Worm (Caenorhabditis elegans): ENCODE measurements around the gene Y76B12C.4.

Gene Y76B12C.4

ce11 chrIV:1973372-1973771, 1.2 kb upstream of the Y76B12C.4 start, which contains the start of gene Y76B12C.3:
Gene Y76B12C.3 (plus strand): TSS chrIV:1973705.
- TF ChIP-seq ceh-16 (tag; optimal IDR thresholded peaks at IDR 0.05) (no peak), ZK546.5 (tag; optimal IDR thresholded peaks at IDR 0.05) (no peak), nhr-129 (tag; optimal IDR thresholded peaks at IDR 0.05) (no peak), lsy-2 (tag; optimal IDR thresholded peaks at IDR 0.05) (peak in 1 of 2 experiments; percentile 14), sma-3 (GFP tag; optimal IDR thresholded peaks at IDR 0.05) (no peak), alr-1 (tag; optimal IDR thresholded peaks at IDR 0.05) (no peak), nhr-12 (tag; optimal IDR thresholded peaks at IDR 0.05) (no peak), ama-1 (optimal IDR thresholded peaks at IDR 0.05) (no peak), nhr-21 (tag; optimal IDR thresholded peaks at IDR 0.05) (no peak), lin-13 (GFP tag; optimal IDR thresholded peaks at IDR 0.05) (no peak), nhr-6 (tag; optimal IDR thresholded peaks at IDR 0.05) (no peak), blmp-1 (tag; optimal IDR thresholded peaks at IDR 0.05; ENCODE audit: insufficient read depth) (no peak), zag-1 (tag; optimal IDR thresholded peaks at IDR 0.05) (no peak), mbf-1 (tag; optimal IDR thresholded peaks at IDR 0.05) (no peak), nhr-77 (tag; optimal IDR thresholded peaks at IDR 0.05) (no peak), dmd-4 (tag; optimal IDR thresholded peaks at IDR 0.05) (no peak), crh-2 (tag; optimal IDR thresholded peaks at IDR 0.05) (no peak), aly-2 (tag; optimal IDR thresholded peaks at IDR 0.05) (no peak), unc-55 (GFP tag; optimal IDR thresholded peaks at IDR 0.05) (peak; percentile 43), nhr-11 (tag; optimal IDR thresholded peaks at IDR 0.05) (no peak), C34F6.9 (tag; optimal IDR thresholded peaks at IDR 0.05) (no peak), unc-39 (tag; optimal IDR thresholded peaks at IDR 0.05) (no peak), nhr-25 (tag; optimal IDR thresholded peaks at IDR 0.05) (no peak), R02D3.7 (tag; optimal IDR thresholded peaks at IDR 0.05) (no peak), fos-1 (tag; optimal IDR thresholded peaks at IDR 0.05) (no peak), gmeb-1 (tag; optimal IDR thresholded peaks at IDR 0.05) (peak; percentile 18)

DNA sequence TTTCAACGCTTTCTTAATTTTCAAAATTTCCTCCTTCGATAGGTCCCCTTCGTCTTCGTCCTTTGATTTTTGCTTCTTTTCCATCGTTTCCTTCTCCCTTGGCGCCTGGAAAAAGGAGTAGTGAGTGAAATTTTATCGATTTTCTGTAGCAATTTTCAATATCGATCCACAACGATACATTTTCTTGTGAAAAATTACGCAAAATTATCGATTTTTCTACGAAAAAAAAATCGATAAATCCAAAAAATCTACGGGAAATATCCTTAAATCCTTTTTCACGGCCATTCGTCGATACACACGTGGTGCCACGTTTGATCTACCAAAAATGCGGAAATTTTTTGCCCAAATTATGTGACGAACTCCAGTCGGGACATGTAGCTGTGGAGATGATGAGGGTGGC, 1.1 kb downstream of the Y76B12C.4 start:
- TF ChIP-seq nhr-12 (tag; optimal IDR thresholded peaks at IDR 0.05) (no peak), blmp-1 (tag; optimal IDR thresholded peaks at IDR 0.05; ENCODE audit: insufficient read depth) (no peak), nhr-6 (tag; optimal IDR thresholded peaks at IDR 0.05) (no peak), nhr-10 (tag; optimal IDR thresholded peaks at IDR 0.05) (no peak), elt-3 (tag; optimal IDR thresholded peaks at IDR 0.05) (no peak), ztf-11 (tag; optimal IDR thresholded peaks at IDR 0.05) (no peak), mab-5 (tag; optimal IDR thresholded peaks at IDR 0.05) (no peak), nhr-23 (tag; optimal IDR thresholded peaks at IDR 0.05) (no peak), ceh-82 (tag; optimal IDR thresholded peaks at IDR 0.05) (no peak), ztf-4 (tag; optimal IDR thresholded peaks at IDR 0.05) (no peak), peb-1 (tag; optimal IDR thresholded peaks at IDR 0.05) (no peak), C34F6.9 (tag; optimal IDR thresholded peaks at IDR 0.05) (no peak), ztf-1 (GFP tag; conservative IDR thresholded peaks at IDR 0.05) (no peak), ama-1 (optimal IDR thresholded peaks at IDR 0.05) (no peak), sma-3 (GFP tag; optimal IDR thresholded peaks at IDR 0.05) (no peak)

DNA sequence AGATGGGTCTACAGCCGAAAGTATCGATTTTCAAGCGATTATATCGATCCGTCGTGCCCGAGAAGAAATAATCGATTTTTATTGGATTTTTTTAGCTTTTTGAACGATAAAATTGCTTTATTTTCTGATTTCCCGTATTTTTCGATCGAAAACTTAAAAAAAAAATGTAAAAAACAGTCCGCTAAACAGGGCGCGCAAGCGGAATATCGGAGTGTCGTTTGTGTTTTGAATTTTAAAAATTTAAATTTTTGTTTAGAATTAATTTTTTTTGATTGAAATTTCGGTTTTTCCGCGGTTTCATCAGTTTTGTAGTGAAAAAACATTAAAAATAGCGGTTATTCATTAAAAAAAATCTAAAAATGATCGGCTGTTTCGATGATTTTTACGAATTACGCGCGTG, 2.0 kb downstream of the Y76B12C.4 start:
- TF ChIP-seq nhr-25 (tag; optimal IDR thresholded peaks at IDR 0.05) (no peak), unc-55 (GFP tag; optimal IDR thresholded peaks at IDR 0.05) (no peak), Y55F3AM.14 (GFP tag; optimal IDR thresholded peaks at IDR 0.05) (no peak)

DNA sequence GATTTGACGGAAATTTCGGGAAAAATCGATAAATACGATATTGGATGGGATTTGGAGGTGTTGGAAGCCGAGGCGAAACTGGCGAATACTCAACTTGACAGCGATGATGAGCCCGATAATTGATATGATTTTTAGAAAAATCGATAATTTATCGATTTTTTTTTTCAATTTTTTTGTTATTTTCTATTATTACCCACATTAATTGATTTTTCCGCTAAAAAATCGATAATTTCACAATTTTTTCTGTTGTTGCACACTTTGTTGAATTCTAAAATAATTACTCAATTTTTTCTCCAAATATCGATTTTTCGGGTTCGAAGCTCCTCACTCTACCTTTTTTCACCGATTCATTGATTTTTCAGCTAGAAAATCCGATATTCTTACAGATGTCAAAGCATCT, 2.8 kb downstream of the Y76B12C.4 start, which contains the start of gene Y48A5A.3:
Gene Y48A5A.3, plus strand, starts transcription at position 385 of the 400 bp plus-strand sequence.
- TF ChIP-seq mbf-1 (tag; optimal IDR thresholded peaks at IDR 0.05) (no peak), nhr-6 (tag; optimal IDR thresholded peaks at IDR 0.05) (no peak), skn-1 (tag; optimal IDR thresholded peaks at IDR 0.05) (no peak), nhr-10 (tag; optimal IDR thresholded peaks at IDR 0.05) (no peak), mdl-1 (tag; optimal IDR thresholded peaks at IDR 0.05) (no peak), nhr-25 (tag; optimal IDR thresholded peaks at IDR 0.05) (no peak), nhr-21 (tag; optimal IDR thresholded peaks at IDR 0.05) (no peak), mab-5 (tag; optimal IDR thresholded peaks at IDR 0.05) (no peak), sma-9 (GFP tag; optimal IDR thresholded peaks at IDR 0.05) (no peak), sma-9 (tag; optimal IDR thresholded peaks at IDR 0.05) (no peak), ztf-11 (tag; optimal IDR thresholded peaks at IDR 0.05) (no peak), blmp-1 (tag; optimal IDR thresholded peaks at IDR 0.05; ENCODE audit: insufficient read depth) (no peak), nhr-237 (tag; optimal IDR thresholded peaks at IDR 0.05) (no peak)

Data from whole organism, L2 larva.